Worm (Caenorhabditis elegans): ENCODE results near the gene smoc-1.

The smoc-1 gene

DNA sequence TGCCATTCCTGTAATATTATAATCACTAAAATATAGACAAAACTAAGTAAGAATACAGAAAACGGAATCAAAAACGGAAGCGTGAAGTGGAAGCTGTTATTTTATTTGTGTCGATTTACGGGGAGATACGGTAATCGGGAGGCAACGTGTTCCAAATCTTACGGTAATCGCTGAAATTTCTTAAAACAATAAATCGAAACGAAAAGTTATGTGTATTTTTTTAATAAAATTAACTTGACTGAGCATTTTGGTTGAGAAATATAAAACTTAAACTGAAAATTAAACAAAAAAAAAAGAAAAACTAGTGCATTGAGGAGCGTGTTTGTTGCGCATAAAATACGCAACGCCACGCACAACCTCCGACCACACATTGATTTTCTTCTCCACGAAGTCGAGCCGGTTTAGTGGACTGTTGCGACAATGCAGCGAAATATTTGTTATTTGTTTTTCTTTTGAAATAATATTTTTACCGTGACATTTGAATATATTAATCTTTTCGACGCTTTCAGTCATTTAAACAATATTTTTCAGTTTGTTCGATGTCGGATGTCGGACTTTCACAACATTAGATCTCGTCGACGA is 7.0 kb downstream of the smoc-1 start, which contains the start of the genes F55A11.1 and syx-5 (continued):
- TF ChIP-seq ekl-4 (GFP tag; IDR thresholded peaks at IDR 0.05), result peak; percentile 73; the same call in 1 of the 2 replicates
- no peak for TF ChIP-seq hlh-26 (GFP tag; conservative IDR thresholded peaks at IDR 0.05)
- no peak for TF ChIP-seq aptf-2 (GFP tag; conservative IDR thresholded peaks at IDR 0.05)
- TF ChIP-seq xnd-1 (tag; optimal IDR thresholded peaks at IDR 0.05), result peak; percentile 39
- no peak for TF ChIP-seq T07F8.4 (tag; optimal IDR thresholded peaks at IDR 0.05)
- TF ChIP-seq sdz-38 (tag; optimal IDR thresholded peaks at IDR 0.05), result no peak
- peak; percentile 22 for TF ChIP-seq ZK185.1 (tag; optimal IDR thresholded peaks at IDR 0.05; ENCODE audit: poor library complexity, severe bottlenecking)
- no peak for TF ChIP-seq F10E7.11 (tag; optimal IDR thresholded peaks at IDR 0.05)
- TF ChIP-seq F39B2.1 (GFP tag; IDR thresholded peaks at IDR 0.05), result no peak
- TF ChIP-seq ceh-58 (GFP tag; IDR thresholded peaks at IDR 0.05), result no peak
- TF ChIP-seq nhr-90 (tag; optimal IDR thresholded peaks at IDR 0.05), result no peak
- no peak for TF ChIP-seq ztf-28 (GFP tag; IDR thresholded peaks at IDR 0.05)
- TF ChIP-seq C06A6.2 (GFP tag; conservative IDR thresholded peaks at IDR 0.05), result 0 out of 2 replicates have a peak, but pooled peaks have one; percentile 51
- TF ChIP-seq madf-8 (GFP tag; conservative IDR thresholded peaks at IDR 0.05), result peak; percentile 34; the same call in 1 of the 2 replicates
- peak; percentile 84 for TF ChIP-seq nfyb-1 (GFP tag; IDR thresholded peaks at IDR 0.05)
- TF ChIP-seq sptf-2 (GFP tag; optimal IDR thresholded peaks at IDR 0.05), result no peak
- TF ChIP-seq ets-4 (GFP tag; optimal IDR thresholded peaks at IDR 0.05), result no peak
- peak; percentile 33 for TF ChIP-seq efl-1 (GFP tag; optimal IDR thresholded peaks at IDR 0.05)
- no peak for TF ChIP-seq fkh-3 (tag; optimal IDR thresholded peaks at IDR 0.05)
- TF ChIP-seq F57A8.1 (GFP tag; optimal IDR thresholded peaks at IDR 0.05), result no peak
- TF ChIP-seq let-607 (tag; optimal IDR thresholded peaks at IDR 0.05), result peak; percentile 98
- peak; percentile 81 for TF ChIP-seq K11D2.4 (GFP tag; IDR thresholded peaks at IDR 0.05)
- TF ChIP-seq ztf-22 (GFP tag; optimal IDR thresholded peaks at IDR 0.05), result no peak
- no peak for TF ChIP-seq zfh-2 (GFP tag; conservative IDR thresholded peaks at IDR 0.05)
- no peak for TF ChIP-seq bed-2 (GFP tag; IDR thresholded peaks at IDR 0.05)
- no peak for TF ChIP-seq aptf-3 (GFP tag; IDR thresholded peaks at IDR 0.05)
- TF ChIP-seq die-1 (tag; optimal IDR thresholded peaks at IDR 0.05), result no peak
- TF ChIP-seq lin-54 (GFP tag; optimal IDR thresholded peaks at IDR 0.05), result peak; percentile 70
- no peak for TF ChIP-seq lir-1 (GFP tag; conservative IDR thresholded peaks at IDR 0.05)
- no peak for TF ChIP-seq F57C9.4 (tag; optimal IDR thresholded peaks at IDR 0.05)
- no peak for TF ChIP-seq hrde-1 (tag; optimal IDR thresholded peaks at IDR 0.05; ENCODE audit: borderline replicate concordance)
- peak; percentile 40 for TF ChIP-seq ztf-3 (GFP tag; optimal IDR thresholded peaks at IDR 0.05)
- peak; percentile 67 for TF ChIP-seq attf-5 (GFP tag; optimal IDR thresholded peaks at IDR 0.05)
- no peak for TF ChIP-seq egrh-3 (GFP tag; IDR thresholded peaks at IDR 0.05)
- TF ChIP-seq mes-4 (tag; optimal IDR thresholded peaks at IDR 0.05), result no peak
- no peak for TF ChIP-seq bed-1 (GFP tag; IDR thresholded peaks at IDR 0.05)
- peak; percentile 87 for TF ChIP-seq pbrm-1 (GFP tag; IDR thresholded peaks at IDR 0.05)
- peak; percentile 92 for TF ChIP-seq repo-1 (tag; optimal IDR thresholded peaks at IDR 0.05)
- TF ChIP-seq lin-40 (tag; optimal IDR thresholded peaks at IDR 0.05), result peak; percentile 95
- peak in 1 of 3 experiments; percentile 69 for TF ChIP-seq lin-35 (GFP tag; optimal IDR thresholded peaks at IDR 0.05)
- no peak for TF ChIP-seq ceh-91 (GFP tag; IDR thresholded peaks at IDR 0.05)
- no peak for TF ChIP-seq ztf-25 (GFP tag; IDR thresholded peaks at IDR 0.05)
- TF ChIP-seq sea-2 (GFP tag; IDR thresholded peaks at IDR 0.05), result no peak
- TF ChIP-seq nfya-2 (GFP tag; IDR thresholded peaks at IDR 0.05), result no peak
